Fruit fly (Drosophila melanogaster) whole organism, prepupa: ENCODE measurements around the gene PGAP1.

ENCODE experiments used
- Blimp-1 ChIP-seq: fragments of 200-800 bp; sonication (Bioruptor generic); optimal IDR thresholded peaks from 3 replicates; lab custom pipeline; 2017; ENCODE audit warnings: missing biosample characterization, missing genetic modification characterization, mild to moderate bottlenecking, moderate library complexity, missing genetic modification reagents
- CG10631 ChIP-seq: fragments of 200-800 bp; sonication (Bioruptor generic); optimal IDR thresholded peaks from 2 replicates; lab custom pipeline; 2016; ENCODE audit warnings: missing biosample characterization, missing genetic modification characterization
- CG10669 ChIP-seq: fragments of 200-800 bp; sonication (Bioruptor generic); optimal IDR thresholded peaks from 3 replicates; lab custom pipeline; 2018; ENCODE audit warnings: missing biosample characterization, mild to moderate bottlenecking, missing genetic modification characterization, moderate library complexity
- CG11762 ChIP-seq: fragments of 200-800 bp; sonication (Bioruptor generic); optimal IDR thresholded peaks from 3 replicates; lab custom pipeline; 2016; ENCODE audit warnings: missing biosample characterization, missing genetic modification characterization; ENCODE audit not compliant: insufficient read depth
- CG11902 ChIP-seq: fragments of 200-800 bp; sonication (Bioruptor generic); optimal IDR thresholded peaks from 3 replicates; lab custom pipeline; 2016; ENCODE audit warnings: missing biosample characterization, missing genetic modification characterization
- CG16779 ChIP-seq: fragments of 200-800 bp; sonication (Bioruptor generic); optimal IDR thresholded peaks from 3 replicates; lab custom pipeline; 2017; ENCODE audit warnings: missing biosample characterization, mild to moderate bottlenecking, missing genetic modification characterization
- CG3032 ChIP-seq: fragments of 200-800 bp; optimal IDR thresholded peaks from 2 replicates; lab custom pipeline; 2019; ENCODE audit warnings: missing biosample characterization, mild to moderate bottlenecking, missing genetic modification characterization, moderate library complexity
- CG32006 ChIP-seq: fragments of 200-800 bp; sonication (Bioruptor generic); optimal IDR thresholded peaks from 3 replicates; lab custom pipeline; 2017; ENCODE audit warnings: missing biosample characterization, mild to moderate bottlenecking, missing genetic modification characterization
- CG34406 ChIP-seq: fragments of 200-800 bp; sonication (Bioruptor generic); optimal IDR thresholded peaks from 3 replicates; lab custom pipeline; 2016; ENCODE audit warnings: missing biosample characterization, missing genetic modification characterization
- CG3919 ChIP-seq: fragments of 200-800 bp; sonication (Bioruptor generic); optimal IDR thresholded peaks from 3 replicates; lab custom pipeline; 2016; ENCODE audit warnings: missing biosample characterization, missing genetic modification characterization
- CG4318 ChIP-seq: fragments of 200-800 bp; sonication (Bioruptor generic); optimal IDR thresholded peaks from 3 replicates; lab custom pipeline; 2017; ENCODE audit warnings: missing biosample characterization, mild to moderate bottlenecking, missing genetic modification characterization
- CG6276 ChIP-seq: fragments of 200-800 bp; sonication (Bioruptor generic); optimal IDR thresholded peaks from 2 replicates; lab custom pipeline; 2017; ENCODE audit warnings: missing biosample characterization, mild to moderate bottlenecking, missing genetic modification characterization
- CG6792 ChIP-seq: fragments of 200-800 bp; sonication (Bioruptor generic); optimal IDR thresholded peaks from 3 replicates; lab custom pipeline; 2016; ENCODE audit warnings: missing biosample characterization, missing genetic modification characterization
- CG6808 ChIP-seq: fragments of 200-800 bp; sonication (Bioruptor generic); optimal IDR thresholded peaks from 3 replicates; lab custom pipeline; 2017; ENCODE audit warnings: missing biosample characterization, missing genetic modification characterization, mild to moderate bottlenecking, moderate library complexity, missing genetic modification reagents
- CG6854 ChIP-seq: fragments of 200-800 bp; sonication (Bioruptor generic); optimal IDR thresholded peaks from 2 replicates; lab custom pipeline; 2017; ENCODE audit warnings: missing biosample characterization, mild to moderate bottlenecking, missing genetic modification characterization
- CG7368 ChIP-seq: fragments of 200-800 bp; sonication (Bioruptor generic); optimal IDR thresholded peaks from 3 replicates; lab custom pipeline; 2016; ENCODE audit warnings: missing biosample characterization, missing genetic modification characterization
- CG8119 ChIP-seq: fragments of 200-800 bp; sonication (Bioruptor generic); IDR thresholded peaks from 3 replicates; pipeline ENCODE4 v1.3.6; 2022; ENCODE audit warnings: missing biosample characterization, missing genetic modification characterization
- CG8319 ChIP-seq: fragments of 200-800 bp; sonication (Bioruptor generic); optimal IDR thresholded peaks from 3 replicates; lab custom pipeline; 2016; ENCODE audit warnings: missing biosample characterization, missing genetic modification characterization
- CG9139 ChIP-seq: fragments of 200-800 bp; sonication (Bioruptor generic); optimal IDR thresholded peaks from 3 replicates; lab custom pipeline; 2017; ENCODE audit warnings: missing biosample characterization, mild to moderate bottlenecking, missing genetic modification characterization
- Eip78C ChIP-seq: fragments of 200-800 bp; sonication (Bioruptor generic); peaks from one replicate; lab custom pipeline; 2016; ENCODE audit warnings: missing biosample characterization, missing genetic modification characterization
- Eip93F ChIP-seq: fragments of 200-800 bp; sonication (Bioruptor generic); optimal IDR thresholded peaks from 2 replicates; lab custom pipeline; 2016; ENCODE audit warnings: missing biosample characterization, mild to moderate bottlenecking, missing genetic modification characterization
- Ets21C ChIP-seq: fragments of 200-800 bp; sonication (Bioruptor generic); optimal IDR thresholded peaks from 3 replicates; lab custom pipeline; 2016; ENCODE audit warnings: missing biosample characterization, missing genetic modification characterization
- Ets96B ChIP-seq: fragments of 200-800 bp; optimal IDR thresholded peaks from 2 replicates; lab custom pipeline; 2019; ENCODE audit warnings: missing biosample characterization, mild to moderate bottlenecking, missing genetic modification characterization, moderate library complexity
- Gug ChIP-seq: fragments of 200-800 bp; sonication (Bioruptor generic); IDR thresholded peaks from 2 replicates; pipeline ENCODE4 v1.3.6; 2022; ENCODE audit warnings: missing biosample characterization, missing genetic modification characterization
- Hr39 ChIP-seq: fragments of 200-800 bp; sonication (Bioruptor generic); optimal IDR thresholded peaks from 2 replicates; lab custom pipeline; 2016; ENCODE audit warnings: missing biosample characterization, missing genetic modification characterization
- Hr4 ChIP-seq: fragments of 200-800 bp; sonication (Bioruptor generic); optimal IDR thresholded peaks from 3 replicates; lab custom pipeline; 2016; ENCODE audit warnings: missing biosample characterization, missing genetic modification characterization
- Lpt ChIP-seq: fragments of 200-800 bp; sonication (Bioruptor generic); optimal IDR thresholded peaks from 3 replicates; lab custom pipeline; 2016; ENCODE audit warnings: missing biosample characterization, missing genetic modification characterization
- Met ChIP-seq: fragments of 200-800 bp; sonication (Bioruptor generic); optimal IDR thresholded peaks from 3 replicates; lab custom pipeline; 2016; ENCODE audit warnings: missing biosample characterization, missing genetic modification characterization
- Smox ChIP-seq: fragments of 200-800 bp; sonication (Bioruptor generic); optimal IDR thresholded peaks from 3 replicates; lab custom pipeline; 2016; ENCODE audit warnings: missing biosample characterization, missing genetic modification characterization
- Sox14 ChIP-seq: fragments of 200-800 bp; sonication (Bioruptor generic); optimal IDR thresholded peaks from 3 replicates; lab custom pipeline; 2016; ENCODE audit warnings: missing biosample characterization, missing genetic modification characterization
- Sox15 ChIP-seq: fragments of 200-800 bp; sonication (Bioruptor generic); optimal IDR thresholded peaks from 3 replicates; lab custom pipeline; 2016; ENCODE audit warnings: missing biosample characterization, missing genetic modification characterization
- cyc ChIP-seq: fragments of 200-800 bp; sonication (Bioruptor generic); optimal IDR thresholded peaks from 3 replicates; lab custom pipeline; 2016; ENCODE audit warnings: missing biosample characterization, missing genetic modification characterization
- dsx ChIP-seq: fragments of 200-800 bp; optimal IDR thresholded peaks from 3 replicates; lab custom pipeline; 2019; ENCODE audit warnings: missing biosample characterization, mild to moderate bottlenecking, missing genetic modification characterization, moderate library complexity; ENCODE audit not compliant: poor library complexity, severe bottlenecking
- eg ChIP-seq: fragments of 200-800 bp; sonication (Bioruptor generic); IDR thresholded peaks from 3 replicates; pipeline ENCODE4 v1.3.6; 2022; ENCODE audit warnings: missing biosample characterization, missing genetic modification characterization
- esn ChIP-seq: fragments of 200-800 bp; sonication (Bioruptor generic); optimal IDR thresholded peaks from 2 replicates; lab custom pipeline; 2016; ENCODE audit warnings: missing biosample characterization, mild to moderate bottlenecking, missing genetic modification characterization, moderate library complexity
- fd59A ChIP-seq: fragments of 200-800 bp; sonication (Bioruptor generic); optimal IDR thresholded peaks from 2 replicates; lab custom pipeline; 2017; ENCODE audit warnings: missing biosample characterization, mild to moderate bottlenecking, missing genetic modification characterization, missing genetic modification reagents
- fkh ChIP-seq: fragments of 200-800 bp; sonication (Bioruptor generic); optimal IDR thresholded peaks from 3 replicates; lab custom pipeline; 2017; ENCODE audit warnings: missing biosample characterization, mild to moderate bottlenecking, missing genetic modification characterization, moderate library complexity
- lz ChIP-seq: fragments of 200-800 bp; sonication (Bioruptor generic); optimal IDR thresholded peaks from 3 replicates; lab custom pipeline; 2016; ENCODE audit warnings: missing biosample characterization, missing genetic modification characterization
- salr ChIP-seq, 2 experiments: fragments of 200-800 bp; sonication (Bioruptor generic); optimal IDR thresholded peaks; 3 replicates each; lab custom pipeline; 2016 to 2018; ENCODE audit warnings: missing biosample characterization in 2 of 2, missing genetic modification characterization in 2 of 2, mild to moderate bottlenecking in 1 of 2
- spab ChIP-seq: fragments of 200-800 bp; sonication (Bioruptor generic); optimal IDR thresholded peaks from 2 replicates; lab custom pipeline; 2017; ENCODE audit warnings: missing biosample characterization, mild to moderate bottlenecking, missing genetic modification characterization, missing genetic modification reagents
- svp ChIP-seq: fragments of 200-800 bp; sonication (Bioruptor generic); peaks from one replicate; lab custom pipeline; 2016; ENCODE audit warnings: missing biosample characterization, missing genetic modification characterization
- topi ChIP-seq: fragments of 200-800 bp; sonication (Bioruptor generic); optimal IDR thresholded peaks from 3 replicates; lab custom pipeline; 2016; ENCODE audit warnings: missing biosample characterization, missing genetic modification characterization
- vri ChIP-seq: fragments of 200-800 bp; sonication (Bioruptor generic); optimal IDR thresholded peaks from 3 replicates; lab custom pipeline; 2016; ENCODE audit warnings: missing biosample characterization, mild to moderate bottlenecking, missing genetic modification characterization

The PGAP1 gene

dm6 chrX:5682940-5683339 lies 6.3 kb downstream of the PGAP1 start, which contains the start of gene CG42449:
Gene CG42449 (plus strand): TSS chrX:5683240.
- TF ChIP-seq CG8119 (GFP tag; lab: Robert Waterston, UW): no peak
- no peak for TF ChIP-seq esn (GFP tag; lab: Kevin White, UChicago)

dm6 chrX:5679933-5680667 lies 9.2 kb downstream of the PGAP1 start, which contains the start of the genes Tre1 and Gr5a:
Gene Tre1 (minus strand): TSS chrX:5679977.
Gene Gr5a (plus strand): TSS chrX:5680617.
- peak; percentile 1 for TF ChIP-seq fkh
- no peak for TF ChIP-seq CG3032
- TF ChIP-seq Eip78C (GFP tag; lab: Kevin White, UChicago): peak; percentile 57

DNA sequence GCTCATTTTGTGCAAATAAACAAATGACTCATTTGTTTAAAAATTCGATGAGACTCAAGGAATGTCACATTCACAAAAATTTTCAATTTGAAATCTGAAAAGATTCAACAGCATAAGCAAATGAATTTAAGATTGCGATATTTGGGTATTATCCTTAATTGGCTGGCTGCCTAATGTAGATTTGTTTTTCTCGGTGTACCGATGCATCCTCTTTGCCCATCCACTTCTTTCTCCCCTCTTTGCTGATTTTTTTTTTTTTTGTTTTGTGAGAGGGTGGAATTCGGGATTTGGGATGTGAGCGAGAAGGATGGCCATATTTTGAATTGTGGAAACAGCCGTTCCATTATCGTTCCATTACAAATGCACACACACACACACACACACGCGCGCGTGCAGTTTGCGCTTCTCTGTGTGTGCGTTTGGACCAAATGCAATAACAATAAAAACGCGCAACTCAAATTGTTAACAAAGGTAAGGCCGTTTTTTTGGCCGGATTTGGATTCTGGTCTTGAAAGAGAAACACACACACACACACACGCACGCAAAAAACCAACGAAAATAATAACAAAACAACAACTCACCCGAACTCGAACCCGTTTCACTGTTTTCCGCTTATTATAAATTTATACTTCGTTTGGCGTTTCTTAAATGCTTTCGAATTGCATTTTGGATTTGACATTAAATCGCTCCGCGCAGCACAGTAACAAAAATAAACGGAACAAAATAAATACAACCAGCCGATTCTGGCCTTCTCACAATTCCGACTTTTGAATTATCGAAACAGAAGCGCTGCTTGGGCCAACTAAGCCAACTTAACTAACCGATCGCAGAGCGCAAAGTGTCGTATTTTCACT lies 10.0 kb downstream of the PGAP1 start:
- TF ChIP-seq dsx (GFP tag; lab: Kevin White, UChicago) (peak; percentile 3), fkh (no peak), CG9139 (peak; percentile 44), Gug (GFP tag; lab: Robert Waterston, UW) (no peak), vri (no peak), Met (GFP tag; lab: Kevin White, UChicago) (peak; percentile 87), Sox14 (GFP tag; lab: Kevin White, UChicago) (peak; percentile 73), svp (GFP tag; lab: Kevin White, UChicago) (no peak), Ets21C (GFP tag; lab: Kevin White, UChicago) (peak; percentile 76), CG11902 (GFP tag; lab: Kevin White, UChicago) (peak; percentile 51), Eip93F (GFP tag; lab: Kevin White, UChicago) (no peak), esn (GFP tag; lab: Kevin White, UChicago) (peak; percentile 85), CG10669 (GFP tag; lab: Kevin White, UChicago) (peak; percentile 68), Blimp-1 (GFP tag; lab: Kevin White, UChicago) (peak; percentile 23), Sox15 (GFP tag; lab: Kevin White, UChicago) (peak; percentile 54), Ets96B (tag; lab: Kevin White, UChicago) (peak; percentile 49), CG4318 (GFP tag; lab: Kevin White, UChicago) (no peak), CG7368 (GFP tag; lab: Kevin White, UChicago) (no peak), eg (GFP tag; lab: Robert Waterston, UW) (peak; percentile 34; the same call in 1 of the 3 replicates), Hr39 (GFP tag; lab: Kevin White, UChicago) (peak; percentile 86), spab (peak; percentile 58), lz (GFP tag; lab: Kevin White, UChicago) (peak; percentile 83), Lpt (GFP tag; lab: Kevin White, UChicago) (no peak), topi (GFP tag; lab: Kevin White, UChicago) (peak; percentile 84), cyc (GFP tag; lab: Kevin White, UChicago) (peak; percentile 84), CG34406 (GFP tag; lab: Kevin White, UChicago) (peak; percentile 69), CG11762 (GFP tag; lab: Kevin White, UChicago) (peak; percentile 53), salr (GFP tag; optimal IDR thresholded peaks at IDR 0.05; lab: Kevin White, UChicago) (peak in 1 of 2 experiments; percentile 15), CG6808 (GFP tag; lab: Kevin White, UChicago) (peak; percentile 54), CG32006 (peak; percentile 64), CG6854 (GFP tag; lab: Kevin White, UChicago) (peak; percentile 59), Eip78C (GFP tag; lab: Kevin White, UChicago) (peak; percentile 91), Hr4 (no peak), CG3032 (peak; percentile 52), CG3919 (peak; percentile 77), CG6792 (GFP tag; lab: Kevin White, UChicago) (peak; percentile 72), CG10631 (no peak), CG6276 (GFP tag; lab: Kevin White, UChicago) (peak; percentile 4), CG8319 (GFP tag; lab: Kevin White, UChicago) (peak; percentile 56), fd59A (GFP tag; lab: Kevin White, UChicago) (peak; percentile 26), CG16779 (tag; lab: Kevin White, UChicago) (no peak), Smox (peak; percentile 84)
